In the genomic region with DNA sequence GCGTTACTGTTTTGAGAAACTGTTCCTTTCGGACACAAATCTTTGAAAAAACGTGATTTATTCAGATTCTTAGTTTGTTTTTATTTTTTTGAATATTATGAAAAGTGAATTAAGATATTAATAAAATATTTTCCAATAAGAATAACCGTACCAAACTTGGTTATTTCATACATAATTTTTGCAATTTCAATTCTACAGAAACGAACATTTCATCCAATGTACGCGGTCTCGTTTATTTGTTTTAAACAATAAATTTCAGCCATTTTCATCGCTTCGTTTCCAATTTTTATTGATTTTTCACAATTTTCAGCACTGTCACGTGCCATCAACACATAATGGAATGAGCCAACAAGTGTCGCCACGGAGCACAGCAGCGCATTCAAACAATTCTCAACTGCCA, we compare ENCODE assay signal across 5 worm cellular contexts.
A peak's percentile ranks its signal among the peaks of the same experiment; 100 is the strongest.
TF ChIP-seq lines count a peak whose summit lies in the region.

Gene T25D3.4 (plus strand): TSS at position 301 of the 400 bp plus-strand sequence.

TF ChIP-seq in whole organism, L1 larva, 84 proteins besides CTCF, POLR2A, EP300 and RAD21 (continues in another document):
- TF ChIP-seq zip-4 (GFP tag; optimal IDR thresholded peaks at IDR 0.05; lab: Kevin White, UChicago), result no peak
- no peak for TF ChIP-seq pag-3 (tag; optimal IDR thresholded peaks at IDR 0.05; lab: Kevin White, UChicago; ENCODE audit: borderline replicate concordance, insufficient read depth)
- TF ChIP-seq sox-4 (tag; optimal IDR thresholded peaks at IDR 0.05; lab: Kevin White, UChicago), result no peak
- no peak for TF ChIP-seq aha-1 (tag; optimal IDR thresholded peaks at IDR 0.05; lab: Kevin White, UChicago)
- no peak for TF ChIP-seq nhr-77 (tag; optimal IDR thresholded peaks at IDR 0.05; lab: Kevin White, UChicago)
- TF ChIP-seq pax-3 (tag; optimal IDR thresholded peaks at IDR 0.05; lab: Kevin White, UChicago), result peak; percentile 48
- peak; percentile 4 for TF ChIP-seq nhr-90 (tag; optimal IDR thresholded peaks at IDR 0.05; lab: Kevin White, UChicago; ENCODE audit: poor library complexity)
- TF ChIP-seq egl-27 (tag; optimal IDR thresholded peaks at IDR 0.05; lab: Kevin White, UChicago), result no peak
- no peak for TF ChIP-seq unc-30 (tag; optimal IDR thresholded peaks at IDR 0.05; lab: Kevin White, UChicago)
- peak in 1 of 2 experiments; percentile 49 for TF ChIP-seq lsy-2 (tag; optimal IDR thresholded peaks at IDR 0.05; lab: Kevin White, UChicago)
- TF ChIP-seq C34B4.2 (tag; optimal IDR thresholded peaks at IDR 0.05; lab: Kevin White, UChicago), result no peak
- TF ChIP-seq ets-5 (GFP tag; IDR thresholded peaks at IDR 0.05; lab: Robert Waterston, UW), result no peak
- TF ChIP-seq nhr-19 (GFP tag; conservative IDR thresholded peaks at IDR 0.05; lab: Robert Waterston, UW), result no peak
- no peak for TF ChIP-seq blmp-1 (tag; optimal IDR thresholded peaks at IDR 0.05; lab: Kevin White, UChicago)
- no peak for TF ChIP-seq efl-3 (GFP tag; optimal IDR thresholded peaks at IDR 0.05; lab: Kevin White, UChicago)
- TF ChIP-seq C04F5.9 (tag; optimal IDR thresholded peaks at IDR 0.05; lab: Kevin White, UChicago), result no peak
- no peak for TF ChIP-seq ces-1 (GFP tag; optimal IDR thresholded peaks at IDR 0.05; lab: Kevin White, UChicago)

TF ChIP-seq in whole organism, L2 larva, 48 proteins besides CTCF, POLR2A, EP300 and RAD21:
- TF ChIP-seq peb-1 (tag; optimal IDR thresholded peaks at IDR 0.05; lab: Kevin White, UChicago), result no peak
- peak; percentile 14 for TF ChIP-seq unc-55 (GFP tag; optimal IDR thresholded peaks at IDR 0.05; lab: Kevin White, UChicago)

TF ChIP-seq in whole organism, L3 larva, 47 proteins besides CTCF, POLR2A, EP300 and RAD21:
- TF ChIP-seq nhr-43 (tag; optimal IDR thresholded peaks at IDR 0.05; lab: Kevin White, UChicago; ENCODE audit: poor library complexity, severe bottlenecking) (no peak), fos-1 (tag; optimal IDR thresholded peaks at IDR 0.05; lab: Kevin White, UChicago) (no peak), aly-2 (tag; optimal IDR thresholded peaks at IDR 0.05; lab: Kevin White, UChicago) (no peak), lsy-12 (tag; optimal IDR thresholded peaks at IDR 0.05; lab: Kevin White, UChicago) (no peak), ceh-28 (tag; optimal IDR thresholded peaks at IDR 0.05; lab: Kevin White, UChicago) (no peak), mdl-1 (tag; optimal IDR thresholded peaks at IDR 0.05; lab: Kevin White, UChicago) (no peak), elt-2 (tag; optimal IDR thresholded peaks at IDR 0.05; lab: Kevin White, UChicago) (peak; percentile 17), zag-1 (tag; optimal IDR thresholded peaks at IDR 0.05; lab: Kevin White, UChicago) (no peak)
TF ChIP-seq in whole organism, L3 larva: peak in this region for 1.

TF ChIP-seq in whole organism, L4 larva, 104 proteins besides CTCF, POLR2A, EP300 and RAD21:
- TF ChIP-seq nhr-76 (tag; optimal IDR thresholded peaks at IDR 0.05; lab: Kevin White, UChicago) (no peak), daf-8 (GFP tag; IDR thresholded peaks at IDR 0.05; lab: Robert Waterston, UW) (no peak), daf-16 (GFP tag; optimal IDR thresholded peaks at IDR 0.05; lab: Kevin White, UChicago) (no peak), daf-16 (tag; optimal IDR thresholded peaks at IDR 0.05; lab: Kevin White, UChicago) (no peak), set-16 (GFP tag; IDR thresholded peaks at IDR 0.05; lab: Robert Waterston, UW) (no peak), hif-1 (tag; optimal IDR thresholded peaks at IDR 0.05; lab: Kevin White, UChicago) (peak in 1 of 2 experiments; percentile 43), aha-1 (tag; lab: Kevin White, UChicago) (peak; percentile 29), dmd-6 (GFP tag; IDR thresholded peaks at IDR 0.05; lab: Robert Waterston, UW) (no peak), unc-62 (GFP tag; optimal IDR thresholded peaks at IDR 0.05 in 1 of 2; lab: Kevin White, UChicago) (no peak), unc-62 (tag; optimal IDR thresholded peaks at IDR 0.05; lab: Kevin White, UChicago) (no peak)

TF ChIP-seq in whole organism, young adult, 124 proteins besides CTCF, POLR2A, EP300 and RAD21:
- TF ChIP-seq ceh-100 (GFP tag; IDR thresholded peaks at IDR 0.05; lab: Robert Waterston, UW) (peak; percentile 67), bed-2 (GFP tag; IDR thresholded peaks at IDR 0.05; lab: Robert Waterston, UW) (no peak)
TF ChIP-seq in whole organism, young adult: peak in this region for 1.
